Worm (Caenorhabditis elegans): Measurements from ENCODE around the gene exp-1.

DNA sequence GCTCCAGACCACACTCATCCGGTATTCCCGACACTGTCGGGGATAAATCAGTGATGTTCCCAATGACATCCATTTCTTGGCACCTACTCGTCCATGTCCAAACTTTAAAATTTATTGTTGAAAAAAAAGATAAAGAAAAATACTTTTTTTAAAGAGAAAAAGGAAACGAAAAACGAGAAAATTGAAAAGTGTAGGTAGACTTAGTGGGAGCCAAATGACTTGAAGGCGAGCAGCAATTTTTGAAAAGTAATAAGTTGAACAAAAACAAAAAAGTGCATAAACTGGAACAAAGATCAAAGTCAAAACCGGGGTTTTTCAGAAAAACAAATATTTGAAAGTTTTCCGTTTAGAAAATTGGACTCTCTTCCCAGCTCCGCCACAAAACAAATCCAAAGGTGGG is 47.2 kb upstream of the exp-1 start, which contains the start of gene daf-37:
- TF ChIP-seq pqm-1 (tag; optimal IDR thresholded peaks at IDR 0.05): no peak
- no peak for TF ChIP-seq pha-4 (GFP tag; IDR thresholded peaks at IDR 0.05)
- no peak for TF ChIP-seq pha-4 (tag; optimal IDR thresholded peaks at IDR 0.05)
- TF ChIP-seq madf-5 (GFP tag; IDR thresholded peaks at IDR 0.05): no peak
- TF ChIP-seq lin-29 (GFP tag; IDR thresholded peaks at IDR 0.05): no peak
- TF ChIP-seq lin-39 (tag; optimal IDR thresholded peaks at IDR 0.05): no peak
- no peak for TF ChIP-seq ztf-11 (tag; optimal IDR thresholded peaks at IDR 0.05)
- TF ChIP-seq nhr-6 (tag; optimal IDR thresholded peaks at IDR 0.05): no peak
- no peak for TF ChIP-seq nhr-41 (GFP tag; IDR thresholded peaks at IDR 0.05)
- TF ChIP-seq mdl-1 (tag; optimal IDR thresholded peaks at IDR 0.05): no peak
- TF ChIP-seq lin-15B (tag; optimal IDR thresholded peaks at IDR 0.05): no peak
- TF ChIP-seq nhr-10 (tag; optimal IDR thresholded peaks at IDR 0.05): no peak
- TF ChIP-seq jun-1 (tag; optimal IDR thresholded peaks at IDR 0.05): no peak
- no peak for TF ChIP-seq set-16 (GFP tag; IDR thresholded peaks at IDR 0.05)

Measured in whole organism, L4 larva.